Fruit fly (Drosophila melanogaster): ENCODE data around the gene CG42831.
A peak's percentile ranks its signal among the peaks of the same experiment; 100 is the strongest.

The CG42831 gene

DNA sequence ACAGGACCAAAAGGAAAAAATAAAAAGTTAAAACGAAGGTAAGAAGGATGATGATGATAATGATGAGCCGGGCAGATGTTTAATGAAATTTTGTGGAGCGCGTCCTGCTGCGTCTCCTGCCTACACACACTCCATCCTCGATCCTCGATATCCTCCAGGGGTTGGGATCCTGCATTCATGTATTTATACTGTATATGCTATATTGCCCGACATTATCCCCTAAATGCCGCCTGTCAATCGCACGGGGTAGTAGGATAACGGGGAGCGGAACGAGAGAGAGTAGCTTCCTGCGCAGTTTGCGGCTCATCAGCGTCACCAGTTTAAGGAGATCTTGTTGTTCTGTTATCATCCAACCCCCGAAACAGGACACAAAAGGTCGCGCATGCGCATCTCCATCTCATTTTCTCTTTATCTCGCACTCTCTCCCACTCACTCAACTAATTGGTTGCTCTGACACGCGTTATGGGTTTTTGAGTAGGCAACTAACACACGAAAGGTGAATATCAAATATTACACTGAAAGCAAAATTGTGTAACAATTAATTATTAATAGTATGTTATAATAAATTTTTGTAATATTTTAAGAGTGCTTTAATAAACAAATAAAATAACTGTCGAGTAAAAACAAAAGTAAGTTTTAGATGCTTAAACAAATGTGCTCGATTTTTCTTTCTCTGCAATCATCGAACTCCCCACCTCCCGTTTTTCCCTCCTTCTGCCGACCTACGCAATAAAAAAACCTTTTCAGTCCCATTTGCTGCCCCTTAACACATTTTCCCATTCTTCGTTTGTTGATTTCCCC is 45.2 kb upstream of the CG42831 start (continued):
- TF ChIP-seq CG33557 (GFP tag; optimal IDR thresholded peaks at IDR 0.05) = peak; percentile 100
- peak; percentile 88 for TF ChIP-seq CG8359 (GFP tag; optimal IDR thresholded peaks at IDR 0.05; ENCODE audit: borderline replicate concordance)
- TF ChIP-seq MBD-R2 (GFP tag; IDR thresholded peaks at IDR 0.05) = peak; percentile 41; the same call in 1 of the 2 replicates
- TF ChIP-seq Dp (GFP tag; optimal IDR thresholded peaks at IDR 0.05) = no peak
- peak; percentile 86 for TF ChIP-seq gt (GFP tag; IDR thresholded peaks at IDR 0.05)
- TF ChIP-seq CG13894 (tag; optimal IDR thresholded peaks at IDR 0.05) = no peak
- TF ChIP-seq CG10431 (GFP tag; optimal IDR thresholded peaks at IDR 0.05) = peak; percentile 88
- TF ChIP-seq ranshi (GFP tag; IDR thresholded peaks at IDR 0.05) = peak; percentile 86
- TF ChIP-seq jing (GFP tag; optimal IDR thresholded peaks at IDR 0.05) = peak; percentile 46
- TF ChIP-seq klu (GFP tag; IDR thresholded peaks at IDR 0.05) = peak; percentile 70
- peak; percentile 76 for TF ChIP-seq ap (GFP tag; IDR thresholded peaks at IDR 0.05)
- TF ChIP-seq onecut (GFP tag; IDR thresholded peaks at IDR 0.05) = peak; percentile 87
- TF ChIP-seq dati (GFP tag; IDR thresholded peaks at IDR 0.05) = 0 out of 2 replicates have a peak, but pooled peaks have one; percentile 31
- peak; percentile 90 for TF ChIP-seq CG7556 (GFP tag; optimal IDR thresholded peaks at IDR 0.05)
- TF ChIP-seq Chrac-16 (GFP tag; optimal IDR thresholded peaks at IDR 0.05) = peak; percentile 93
- peak; percentile 57 for TF ChIP-seq CG6683 (GFP tag; optimal IDR thresholded peaks at IDR 0.05)
- peak; percentile 84 for TF ChIP-seq CG11695 (GFP tag; IDR thresholded peaks at IDR 0.05)
- TF ChIP-seq Dfd (GFP tag; optimal IDR thresholded peaks at IDR 0.05) = no peak
- TF ChIP-seq D19B (GFP tag; optimal IDR thresholded peaks at IDR 0.05) = no peak
- peak; percentile 79 for TF ChIP-seq salm (tag; optimal IDR thresholded peaks at IDR 0.05)
- TF ChIP-seq br (optimal IDR thresholded peaks at IDR 0.05) = no peak
- peak; percentile 91 for TF ChIP-seq Awh (GFP tag; IDR thresholded peaks at IDR 0.05)
- TF ChIP-seq pho (GFP tag; optimal IDR thresholded peaks at IDR 0.05) = no peak
- no peak for TF ChIP-seq bigmax (GFP tag; optimal IDR thresholded peaks at IDR 0.05)
- TF ChIP-seq Ets97D (GFP tag; optimal IDR thresholded peaks at IDR 0.05) = peak; percentile 9
- TF ChIP-seq CG7357 (GFP tag; IDR thresholded peaks at IDR 0.05) = peak; percentile 77; the same call in 2 of the 3 replicates
- TF ChIP-seq Ada2b (GFP tag; IDR thresholded peaks at IDR 0.05) = peak; percentile 53
- TF ChIP-seq Mrtf (GFP tag; IDR thresholded peaks at IDR 0.05) = peak; percentile 73; the same call in 2 of the 3 replicates
- TF ChIP-seq BEAF-32 (GFP tag; optimal IDR thresholded peaks at IDR 0.05) = no peak
- no peak for TF ChIP-seq pfk (GFP tag; optimal IDR thresholded peaks at IDR 0.05)
- peak; percentile 83 for TF ChIP-seq CG8290 (GFP tag; optimal IDR thresholded peaks at IDR 0.05)
- TF ChIP-seq CG8290 (tag; optimal IDR thresholded peaks at IDR 0.05) = peak in 1 of 2 experiments; percentile 87
- TF ChIP-seq CG6854 (GFP tag; optimal IDR thresholded peaks at IDR 0.05) = peak; percentile 3
- TF ChIP-seq Meics (GFP tag; optimal IDR thresholded peaks at IDR 0.05) = peak; percentile 44
- peak; percentile 23 for TF ChIP-seq CG31365 (tag; optimal IDR thresholded peaks at IDR 0.05)
- TF ChIP-seq CG10565 (GFP tag; optimal IDR thresholded peaks at IDR 0.05) = peak; percentile 24
- TF ChIP-seq Bgb (GFP tag; IDR thresholded peaks at IDR 0.05; ENCODE audit: partially characterized antibody) = no peak
- TF ChIP-seq Antp (GFP tag; optimal IDR thresholded peaks at IDR 0.05) = peak; percentile 23
- peak; percentile 77 for TF ChIP-seq CG18599 (GFP tag; optimal IDR thresholded peaks at IDR 0.05)
- TF ChIP-seq Hmr (GFP tag; optimal IDR thresholded peaks at IDR 0.05) = peak; percentile 23
- peak; percentile 93 for TF ChIP-seq CG7839 (tag; optimal IDR thresholded peaks at IDR 0.05)
- TF ChIP-seq BtbVII (GFP tag; optimal IDR thresholded peaks at IDR 0.05) = peak; percentile 28
- peak; percentile 83 for TF ChIP-seq ttk (GFP tag; IDR thresholded peaks at IDR 0.05)
- TF ChIP-seq ERR (GFP tag; optimal IDR thresholded peaks at IDR 0.05) = no peak
- TF ChIP-seq ind (GFP tag; optimal IDR thresholded peaks at IDR 0.05) = peak; percentile 64
- TF ChIP-seq YL-1 (GFP tag; optimal IDR thresholded peaks at IDR 0.05) = peak; percentile 66
- peak; percentile 92 for TF ChIP-seq tin (GFP tag; optimal IDR thresholded peaks at IDR 0.05)
- peak; percentile 100 for TF ChIP-seq CG15696 (tag; optimal IDR thresholded peaks at IDR 0.05)
- TF ChIP-seq lab (GFP tag; optimal IDR thresholded peaks at IDR 0.05) = peak; percentile 65

All from whole organism, embryonic.